Fruit fly (Drosophila melanogaster) whole organism, embryonic: ENCODE results near the gene CG5815.
A peak's percentile ranks its signal among the peaks of the same experiment; 100 is the strongest.

Experiments used
- Adf1 ChIP-seq: fragments of 200-800 bp; sonication (Bioruptor generic); IDR thresholded peaks from 2 replicates; pipeline ENCODE4 v1.3.6; 2022; ENCODE audit warnings: missing biosample characterization, missing genetic modification characterization
- Bteb2 ChIP-seq: fragments of 200-800 bp; sonication (Bioruptor generic); optimal IDR thresholded peaks from 2 replicates; lab custom pipeline; 2016; ENCODE audit warnings: missing biosample characterization, missing genetic modification characterization
- CG10147 ChIP-seq: fragments of 200-800 bp; sonication (Bioruptor generic); optimal IDR thresholded peaks from 2 replicates; lab custom pipeline; 2019; ENCODE audit warnings: missing biosample characterization, mild to moderate bottlenecking, missing genetic modification characterization, moderate library complexity
- CG10462 ChIP-seq: fragments of 200-800 bp; sonication (Bioruptor generic); optimal IDR thresholded peaks from 2 replicates; lab custom pipeline; 2016; ENCODE audit warnings: missing biosample characterization, missing genetic modification characterization
- CG11093 ChIP-seq: fragments of 200-800 bp; sonication (Bioruptor generic); IDR thresholded peaks from 3 replicates; pipeline ENCODE4 v1.3.6; 2022; ENCODE audit warnings: missing biosample characterization, missing genetic modification characterization
- CG12299 ChIP-seq: fragments of 200-800 bp; sonication (Bioruptor generic); optimal IDR thresholded peaks from 2 replicates; lab custom pipeline; 2018; ENCODE audit warnings: missing biosample characterization, mild to moderate bottlenecking, missing genetic modification characterization
- CG12659 ChIP-seq: fragments of 200-800 bp; sonication (Bioruptor generic); optimal IDR thresholded peaks from 3 replicates; lab custom pipeline; 2017; ENCODE audit warnings: mild to moderate bottlenecking, missing biosample characterization, missing genetic modification reagents, missing genetic modification characterization
- CG1603 ChIP-seq: fragments of 200-800 bp; sonication (Bioruptor generic); optimal IDR thresholded peaks from 2 replicates; lab custom pipeline; 2019; ENCODE audit warnings: missing biosample characterization, mild to moderate bottlenecking, missing genetic modification characterization, moderate library complexity
- CG17361 ChIP-seq: fragments of 200-800 bp; sonication (Bioruptor generic); IDR thresholded peaks from 3 replicates; pipeline ENCODE4 v1.3.6; 2022; ENCODE audit warnings: missing biosample characterization, missing genetic modification characterization
- CG18262 ChIP-seq: fragments of 200-800 bp; optimal IDR thresholded peaks from 3 replicates; lab custom pipeline; 2019; ENCODE audit warnings: missing biosample characterization, mild to moderate bottlenecking, missing genetic modification characterization, moderate library complexity
- CG1832 ChIP-seq: fragments of 200-800 bp; sonication (Bioruptor generic); optimal IDR thresholded peaks from 2 replicates; lab custom pipeline; 2017; ENCODE audit warnings: missing biosample characterization, mild to moderate bottlenecking, missing genetic modification characterization, inconsistent platforms
- CG2678 ChIP-seq: fragments of 200-800 bp; sonication (Bioruptor generic); optimal IDR thresholded peaks from 3 replicates; lab custom pipeline; 2019; ENCODE audit warnings: missing biosample characterization, mild to moderate bottlenecking, missing genetic modification characterization, moderate library complexity
- CG31224 ChIP-seq: fragments of 200-800 bp; sonication (Bioruptor generic); IDR thresholded peaks from 2 replicates; pipeline ENCODE4 v1.3.6; 2022; ENCODE audit warnings: missing biosample characterization, missing genetic modification characterization
- CG31388 ChIP-seq: fragments of 200-800 bp; sonication (Bioruptor generic); optimal IDR thresholded peaks from 2 replicates; lab custom pipeline; 2016; ENCODE audit warnings: missing biosample characterization, missing genetic modification characterization
- CG34224 ChIP-seq: fragments of 200-800 bp; sonication (Bioruptor generic); IDR thresholded peaks from 3 replicates; pipeline ENCODE4 v1.3.6; 2022; ENCODE audit warnings: missing biosample characterization, missing genetic modification characterization; ENCODE audit not compliant: partially characterized antibody
- CG3726 ChIP-seq: fragments of 200-800 bp; sonication (Bioruptor generic); IDR thresholded peaks from 3 replicates; pipeline ENCODE4, ENCODE4 v1.3.6; 2022; ENCODE audit warnings: missing biosample characterization, missing genetic modification characterization
- CG5245 ChIP-seq: fragments of 200-800 bp; sonication (Bioruptor generic); optimal IDR thresholded peaks from 3 replicates; lab custom pipeline; 2016; ENCODE audit warnings: missing biosample characterization, missing genetic modification characterization
- CG6854 ChIP-seq: fragments of 200-800 bp; sonication (Bioruptor generic); optimal IDR thresholded peaks from 3 replicates; lab custom pipeline; 2017; ENCODE audit warnings: missing biosample characterization, mild to moderate bottlenecking, missing genetic modification characterization
- CG7928 ChIP-seq: fragments of 200-800 bp; sonication (Bioruptor generic); optimal IDR thresholded peaks from 2 replicates; lab custom pipeline; 2017; ENCODE audit warnings: missing biosample characterization, mild to moderate bottlenecking, missing genetic modification characterization
- CG8765 ChIP-seq: fragments of 200-800 bp; sonication (Bioruptor generic); IDR thresholded peaks from 2 replicates; pipeline ENCODE4 v1.3.6; 2022; ENCODE audit warnings: missing biosample characterization, missing genetic modification characterization
- CG9817 ChIP-seq: fragments of 200-800 bp; sonication (Bioruptor generic); optimal IDR thresholded peaks from 2 replicates; lab custom pipeline; 2018; ENCODE audit warnings: missing biosample characterization, mild to moderate bottlenecking, missing genetic modification characterization, moderate library complexity
- CTCF ChIP-seq: fragments of 200-800 bp; sonication (Bioruptor generic); optimal IDR thresholded peaks from 2 replicates; lab custom pipeline; 2017; ENCODE audit warnings: missing biosample characterization, mild to moderate bottlenecking, missing genetic modification characterization, moderate library complexity
- CkIIα-i1 ChIP-seq: fragments of 200-800 bp; sonication (Bioruptor generic); IDR thresholded peaks from 2 replicates; pipeline ENCODE4 v1.3.6; 2022; ENCODE audit warnings: missing biosample characterization, missing genetic modification characterization
- D19A ChIP-seq: fragments of 200-800 bp; optimal IDR thresholded peaks from 3 replicates; lab custom pipeline; 2019; ENCODE audit warnings: missing biosample characterization, mild to moderate bottlenecking, missing genetic modification characterization, moderate library complexity
- E2f2 ChIP-seq: fragments of 200-800 bp; sonication (Bioruptor generic); IDR thresholded peaks from 2 replicates; pipeline ENCODE4 v1.3.6; 2022; ENCODE audit warnings: missing biosample characterization, missing genetic modification characterization
- Gsc ChIP-seq: fragments of 200-800 bp; sonication (Bioruptor generic); IDR thresholded peaks from 2 replicates; pipeline ENCODE4 v1.3.6; 2022; ENCODE audit warnings: missing biosample characterization, missing genetic modification characterization
- H2.0 ChIP-seq: fragments of 200-800 bp; sonication (Bioruptor generic); IDR thresholded peaks from 2 replicates; pipeline ENCODE4 v1.3.6; 2022; ENCODE audit warnings: missing biosample characterization, missing genetic modification characterization
- Hand ChIP-seq: fragments of 200-800 bp; sonication (Bioruptor generic); optimal IDR thresholded peaks from 2 replicates; lab custom pipeline; 2017; ENCODE audit warnings: mild to moderate bottlenecking, missing biosample characterization, missing genetic modification reagents, missing genetic modification characterization
- Hr39 ChIP-seq: fragments of >200 bp; optimal IDR thresholded peaks from 2 replicates; lab custom pipeline; 2017
- Med ChIP-seq: fragments of 200-800 bp; sonication (Bioruptor generic); peaks from one replicate; lab custom pipeline; 2016; ENCODE audit warnings: missing biosample characterization, missing genetic modification characterization, mild to moderate bottlenecking, inconsistent platforms, moderate library complexity
- Nf-YA ChIP-seq: fragments of 200-800 bp; sonication (Bioruptor generic); IDR thresholded peaks from 2 replicates; pipeline ENCODE4 v1.3.6; 2022; ENCODE audit warnings: missing biosample characterization, missing genetic modification characterization
- Six4 ChIP-seq: fragments of 200-800 bp; sonication (Bioruptor generic); optimal IDR thresholded peaks from 2 replicates; lab custom pipeline; 2016; ENCODE audit warnings: missing biosample characterization, missing genetic modification characterization
- ab ChIP-seq: fragments of 200-800 bp; sonication (Bioruptor generic); optimal IDR thresholded peaks from 2 replicates; lab custom pipeline; 2016; ENCODE audit warnings: missing biosample characterization, missing genetic modification characterization
- abd-A ChIP-seq: fragments of 200-800 bp; sonication (Bioruptor generic); optimal IDR thresholded peaks from 3 replicates; lab custom pipeline; 2019; ENCODE audit warnings: missing biosample characterization, mild to moderate bottlenecking, missing genetic modification characterization, moderate library complexity
- amos ChIP-seq: fragments of 200-800 bp; sonication (Bioruptor generic); IDR thresholded peaks from 2 replicates; pipeline ENCODE4 v1.3.6; 2022; ENCODE audit warnings: missing biosample characterization, missing genetic modification characterization; ENCODE audit not compliant: partially characterized antibody
- ara ChIP-seq: fragments of 200-800 bp; sonication (Bioruptor generic); IDR thresholded peaks from 2 replicates; pipeline ENCODE4 v1.3.6; 2022; ENCODE audit warnings: missing biosample characterization, missing genetic modification characterization
- chn ChIP-seq: fragments of 200-800 bp; sonication (Bioruptor generic); optimal IDR thresholded peaks from 2 replicates; lab custom pipeline; 2016; ENCODE audit warnings: missing biosample characterization, missing genetic modification characterization
- croc ChIP-seq: fragments of 200-800 bp; sonication (Bioruptor generic); conservative IDR thresholded peaks from 3 replicates; pipeline ENCODE4 v1.3.6; 2022; ENCODE audit warnings: missing biosample characterization, missing genetic modification characterization
- kah ChIP-seq: fragments of 200-800 bp; sonication (Bioruptor generic); optimal IDR thresholded peaks from 2 replicates; lab custom pipeline; 2018; ENCODE audit warnings: missing biosample characterization, mild to moderate bottlenecking, missing genetic modification characterization
- lbe ChIP-seq: fragments of 200-800 bp; sonication (Bioruptor generic); optimal IDR thresholded peaks from 2 replicates; lab custom pipeline; 2016; ENCODE audit warnings: missing biosample characterization, mild to moderate bottlenecking, missing genetic modification characterization
- luna ChIP-seq: fragments of 200-800 bp; sonication (Bioruptor generic); optimal IDR thresholded peaks from 2 replicates; lab custom pipeline; 2016; ENCODE audit warnings: missing biosample characterization, missing genetic modification characterization
- peb ChIP-seq: fragments of 200-800 bp; sonication (Bioruptor generic); IDR thresholded peaks from 2 replicates; pipeline ENCODE4 v1.3.6; 2022; ENCODE audit warnings: missing biosample characterization, missing genetic modification characterization
- prd ChIP-seq, 3 experiments: fragments of >200 bp in 2 of 3; fragments of 200-800 bp in 1 of 3; sonication (Bioruptor generic) in 1 of 3; optimal IDR thresholded peaks in 2 of 3; IDR thresholded peaks in 1 of 3; 2 replicates in 2 of 3; 3 replicates in 1 of 3; pipeline versions ENCODE4 v1.3.6 to Lab custom; 2017 to 2022; ENCODE audit warnings: missing biosample characterization in 1 of 3, missing genetic modification characterization in 1 of 3
- run ChIP-seq: fragments of 200-800 bp; sonication (Bioruptor generic); optimal IDR thresholded peaks from 3 replicates; lab custom pipeline; 2018; ENCODE audit warnings: missing biosample characterization, mild to moderate bottlenecking, missing genetic modification characterization
- sug ChIP-seq: fragments of 200-800 bp; optimal IDR thresholded peaks from 2 replicates; lab custom pipeline; 2019; ENCODE audit warnings: missing biosample characterization, mild to moderate bottlenecking, missing genetic modification characterization, moderate library complexity
- tin ChIP-seq: fragments of 200-800 bp; sonication (Bioruptor generic); optimal IDR thresholded peaks from 3 replicates; lab custom pipeline; 2016; ENCODE audit warnings: missing biosample characterization, missing genetic modification characterization
- twi ChIP-seq: fragments of 200-800 bp; optimal IDR thresholded peaks from 2 replicates; lab custom pipeline; 2019; ENCODE audit warnings: missing biosample characterization, mild to moderate bottlenecking, missing genetic modification characterization, moderate library complexity
- usp ChIP-seq: fragments of >200 bp; optimal IDR thresholded peaks from 2 replicates; lab custom pipeline; 2017; ENCODE audit warnings: missing biosample characterization, missing genetic modification characterization
- vvl ChIP-seq: fragments of 200-800 bp; sonication (Bioruptor generic); IDR thresholded peaks from 2 replicates; pipeline ENCODE4 v1.3.6; 2022; ENCODE audit warnings: missing biosample characterization, missing genetic modification characterization
- wor ChIP-seq: fragments of 200-800 bp; sonication (Bioruptor generic); IDR thresholded peaks from 2 replicates; pipeline ENCODE4 v1.3.6; 2022; ENCODE audit warnings: missing biosample characterization, missing genetic modification characterization
- zfh1 ChIP-seq: fragments of 200-800 bp; sonication (Bioruptor generic); IDR thresholded peaks from 3 replicates; pipeline ENCODE4 v1.3.6; 2022; ENCODE audit warnings: missing biosample characterization, missing genetic modification characterization

CG5815 gene

dm6 chr3R:27148812-27149769 is 36.7 kb downstream of the CG5815 start (continued):
- no peak for TF ChIP-seq ab (GFP tag; lab: Kevin White, UChicago)
- no peak for TF ChIP-seq CTCF (GFP tag; lab: Kevin White, UChicago)
- no peak for TF ChIP-seq amos (GFP tag; lab: Robert Waterston, UW)
- no peak for TF ChIP-seq CG34224
- TF ChIP-seq Gsc (GFP tag; lab: Robert Waterston, UW) = no peak
- no peak for TF ChIP-seq CG31224 (GFP tag; lab: Robert Waterston, UW)
- TF ChIP-seq CG17361 (GFP tag; lab: Robert Waterston, UW) = no peak
- TF ChIP-seq CG5245 = no peak
- peak; percentile 60 for TF ChIP-seq Med (GFP tag; lab: Kevin White, UChicago)
- TF ChIP-seq Hr39 = no peak
- TF ChIP-seq CG10147 = no peak
- no peak for TF ChIP-seq CG8765 (GFP tag; lab: Robert Waterston, UW)
- peak; percentile 47 for TF ChIP-seq CG2678 (tag; lab: Kevin White, UChicago)
- no peak for TF ChIP-seq CG1832
- TF ChIP-seq CG7928 = no peak
- peak; percentile 56 for TF ChIP-seq sug (tag; lab: Kevin White, UChicago)
- no peak for TF ChIP-seq wor (GFP tag; lab: Robert Waterston, UW)
- peak; percentile 90 for TF ChIP-seq abd-A (tag; lab: Kevin White, UChicago)
- TF ChIP-seq twi (tag; lab: Kevin White, UChicago) = peak; percentile 85
- no peak for TF ChIP-seq E2f2
- TF ChIP-seq Nf-YA (GFP tag; lab: Robert Waterston, UW) = no peak
- peak; percentile 7 for TF ChIP-seq CG18262 (tag; lab: Kevin White, UChicago)
- TF ChIP-seq CG11093 = no peak
- no peak for TF ChIP-seq usp
- TF ChIP-seq CG10462 (GFP tag; lab: Kevin White, UChicago) = no peak
- TF ChIP-seq CkIIα-i1 (GFP tag; lab: Robert Waterston, UW) = no peak
- no peak for TF ChIP-seq lbe
- no peak for TF ChIP-seq CG1603
- no peak for TF ChIP-seq CG12659
- no peak for TF ChIP-seq CG3726 (GFP tag; lab: Robert Waterston, UW)
- no peak for TF ChIP-seq tin
- TF ChIP-seq D19A = peak; percentile 57
- TF ChIP-seq vvl (GFP tag; lab: Robert Waterston, UW) = no peak
- no peak for TF ChIP-seq peb
- TF ChIP-seq ara = no peak
- no peak for TF ChIP-seq H2.0 (GFP tag; lab: Robert Waterston, UW)
- no peak for TF ChIP-seq Adf1 (GFP tag; lab: Robert Waterston, UW)
- no peak for TF ChIP-seq CG6854 (GFP tag; lab: Kevin White, UChicago)
- 0 out of 3 replicates have a peak, but pooled peaks have one; percentile 14 for TF ChIP-seq croc
- TF ChIP-seq prd (optimal IDR thresholded peaks at IDR 0.05; lab: Kevin White, UChicago) = no peak
- no peak for TF ChIP-seq prd (GFP tag; IDR thresholded peaks at IDR 0.05; lab: Robert Waterston, UW)
- TF ChIP-seq CG31388 (GFP tag; lab: Kevin White, UChicago) = no peak
- TF ChIP-seq Six4 (GFP tag; lab: Kevin White, UChicago) = no peak
- TF ChIP-seq CG9817 (tag; lab: Kevin White, UChicago) = no peak
- TF ChIP-seq zfh1 (GFP tag; lab: Robert Waterston, UW) = no peak
- no peak for TF ChIP-seq Bteb2 (GFP tag; lab: Kevin White, UChicago)
- no peak for TF ChIP-seq kah (GFP tag; lab: Kevin White, UChicago)
- TF ChIP-seq CG12299 (tag; lab: Kevin White, UChicago) = no peak
- TF ChIP-seq luna (GFP tag; lab: Kevin White, UChicago) = no peak
- TF ChIP-seq Hand (GFP tag; lab: Kevin White, UChicago) = no peak
- no peak for TF ChIP-seq chn
- TF ChIP-seq run (tag; lab: Kevin White, UChicago) = peak; percentile 29
